Fruit fly (Drosophila melanogaster) whole organism, adult: ENCODE results near the gene CG15480.

Source experiments
- CG11617 ChIP-seq: fragments of 200-800 bp; sonication (Bioruptor generic); optimal IDR thresholded peaks from 2 replicates; lab custom pipeline; 2017; ENCODE audit warnings: mild to moderate bottlenecking, missing biosample characterization, missing genetic modification reagents, missing genetic modification characterization
- CG12768 ChIP-seq: fragments of 200-800 bp; sonication (Bioruptor generic); optimal IDR thresholded peaks from 2 replicates; lab custom pipeline; 2017; ENCODE audit warnings: missing biosample characterization, missing genetic modification characterization, mild to moderate bottlenecking, moderate library complexity, missing genetic modification reagents
- CG14711 ChIP-seq: fragments of 200-800 bp; sonication (Bioruptor generic); optimal IDR thresholded peaks from 2 replicates; lab custom pipeline; 2018; ENCODE audit warnings: missing biosample characterization, mild to moderate bottlenecking, missing genetic modification characterization, moderate library complexity
- CG1620 ChIP-seq: fragments of 200-800 bp; sonication (Bioruptor generic); optimal IDR thresholded peaks from 2 replicates; lab custom pipeline; 2016; ENCODE audit warnings: missing biosample characterization, missing genetic modification characterization
- CG33017 ChIP-seq: fragments of 200-800 bp; sonication (Bioruptor generic); optimal IDR thresholded peaks from 2 replicates; lab custom pipeline; 2018; ENCODE audit warnings: missing biosample characterization, mild to moderate bottlenecking, missing genetic modification characterization, moderate library complexity
- CG5204 ChIP-seq: fragments of 200-800 bp; sonication (Bioruptor generic); optimal IDR thresholded peaks from 2 replicates; lab custom pipeline; 2016; ENCODE audit warnings: missing biosample characterization, missing genetic modification characterization
- CG7045 ChIP-seq: fragments of 200-800 bp; sonication (Bioruptor generic); optimal IDR thresholded peaks from 2 replicates; lab custom pipeline; 2017; ENCODE audit warnings: missing biosample characterization, mild to moderate bottlenecking, missing genetic modification characterization
- CG7101 ChIP-seq: fragments of 200-800 bp; sonication (Bioruptor generic); optimal IDR thresholded peaks from 2 replicates; lab custom pipeline; 2018; ENCODE audit warnings: missing biosample characterization, mild to moderate bottlenecking, missing genetic modification characterization, moderate library complexity
- Clk ChIP-seq: fragments of 200-800 bp; sonication (Bioruptor generic); optimal IDR thresholded peaks from 2 replicates; lab custom pipeline; 2017; ENCODE audit warnings: missing biosample characterization, missing genetic modification characterization
- Crg-1 ChIP-seq: fragments of 200-800 bp; sonication (Bioruptor generic); optimal IDR thresholded peaks from 2 replicates; lab custom pipeline; 2016; ENCODE audit warnings: missing biosample characterization, missing genetic modification characterization
- Hr96 ChIP-seq: fragments of 200-800 bp; sonication (Bioruptor generic); optimal IDR thresholded peaks from 2 replicates; lab custom pipeline; 2016; ENCODE audit warnings: missing biosample characterization, missing genetic modification characterization
- Mnt ChIP-seq: fragments of 200-800 bp; sonication (Bioruptor generic); optimal IDR thresholded peaks from 2 replicates; lab custom pipeline; 2016; ENCODE audit warnings: missing biosample characterization, mild to moderate bottlenecking, missing genetic modification characterization
- bab1 ChIP-seq: fragments of 200-800 bp; sonication (Bioruptor generic); optimal IDR thresholded peaks from 3 replicates; lab custom pipeline; 2019; ENCODE audit warnings: missing biosample characterization, mild to moderate bottlenecking, missing genetic modification characterization, moderate library complexity
- cic ChIP-seq: fragments of 200-800 bp; sonication (Bioruptor generic); optimal IDR thresholded peaks from 2 replicates; lab custom pipeline; 2017; ENCODE audit warnings: missing biosample characterization, mild to moderate bottlenecking, missing genetic modification characterization, moderate library complexity
- cnc ChIP-seq, 2 experiments: fragments of >200 bp; optimal IDR thresholded peaks; 2 replicates each; lab custom pipeline; 2017
- kay ChIP-seq: fragments of 200-800 bp; sonication (Bioruptor generic); peaks from one replicate; lab custom pipeline; 2016; ENCODE audit warnings: missing biosample characterization, missing genetic modification characterization, borderline replicate concordance
- ovo ChIP-seq: fragments of 200-800 bp; sonication (Bioruptor generic); optimal IDR thresholded peaks from 2 replicates; lab custom pipeline; 2016; ENCODE audit warnings: missing biosample characterization, missing genetic modification characterization
- pad ChIP-seq: fragments of 200-800 bp; sonication (Bioruptor generic); optimal IDR thresholded peaks from 3 replicates; lab custom pipeline; 2017; ENCODE audit warnings: missing biosample characterization, missing genetic modification characterization, mild to moderate bottlenecking, moderate library complexity, missing genetic modification reagents
- tj ChIP-seq: fragments of 200-800 bp; sonication (Bioruptor generic); optimal IDR thresholded peaks from 3 replicates; lab custom pipeline; 2017; ENCODE audit warnings: missing biosample characterization, mild to moderate bottlenecking, missing genetic modification characterization, moderate library complexity
- toe ChIP-seq: fragments of 200-800 bp; sonication (Bioruptor generic); optimal IDR thresholded peaks from 2 replicates; lab custom pipeline; 2016; ENCODE audit warnings: missing biosample characterization, missing genetic modification characterization

CG15480 gene

DNA sequence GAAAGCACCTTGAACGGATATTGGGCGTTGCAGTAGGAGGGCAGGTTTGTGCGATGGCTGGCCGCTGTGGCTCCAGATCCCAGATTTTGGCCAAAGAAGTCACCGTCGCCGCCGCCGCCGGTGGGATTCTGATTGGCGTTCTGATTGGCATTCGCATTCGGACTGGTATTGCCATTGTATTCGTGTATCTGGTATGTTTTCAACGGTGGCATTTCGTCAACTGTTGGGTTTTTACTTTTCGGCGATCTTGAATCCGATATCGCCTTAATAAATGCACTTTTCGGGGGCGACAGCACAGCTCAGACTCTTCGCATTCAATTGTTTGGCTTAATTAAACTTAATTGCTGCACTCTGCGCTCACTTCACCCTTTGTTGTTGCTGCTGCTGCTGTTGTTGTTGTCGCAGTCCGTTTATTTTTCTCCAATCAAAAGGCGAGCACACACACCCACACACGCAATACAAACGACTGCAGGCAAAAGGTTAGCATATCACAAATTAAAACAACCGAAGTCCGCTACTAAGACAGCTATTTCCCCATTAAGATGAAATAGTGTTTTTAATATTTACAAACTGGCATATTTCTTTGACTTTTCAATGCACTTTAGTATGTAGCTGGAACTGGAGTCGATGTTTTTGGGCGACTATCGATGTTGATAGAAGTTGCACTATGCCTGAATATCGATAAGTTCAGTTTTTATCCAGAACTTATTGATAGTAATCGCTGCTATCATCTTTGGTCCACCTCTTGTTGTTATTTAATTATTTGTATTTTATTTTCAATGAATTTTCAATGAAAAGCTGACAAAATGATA lies 5.6 kb downstream of the CG15480 start, which contains the start of the genes CG9426 and mRF1:
CG9426 (minus strand) TSS at position 643 of the 812 bp plus-strand sequence.
mRF1 (plus strand) TSS at position 699 of the 812 bp plus-strand sequence.
- TF ChIP-seq ovo (GFP tag; lab: Kevin White, UChicago) (no peak), tj (no peak), CG12768 (peak; percentile 18), bab1 (peak; percentile 48), Crg-1 (no peak), CG7045 (GFP tag; lab: Kevin White, UChicago) (no peak), CG11617 (peak; percentile 1), CG1620 (peak; percentile 13), CG7101 (peak; percentile 30), CG5204 (GFP tag; lab: Kevin White, UChicago) (no peak), CG14711 (tag; lab: Kevin White, UChicago) (peak; percentile 56), pad (GFP tag; lab: Kevin White, UChicago) (peak; percentile 24), Clk (GFP tag; lab: Kevin White, UChicago) (no peak), Mnt (GFP tag; lab: Kevin White, UChicago) (peak; percentile 54), CG33017 (tag; lab: Kevin White, UChicago) (peak; percentile 28), Hr96 (GFP tag; lab: Kevin White, UChicago) (no peak), toe (GFP tag; lab: Kevin White, UChicago) (no peak)

DNA sequence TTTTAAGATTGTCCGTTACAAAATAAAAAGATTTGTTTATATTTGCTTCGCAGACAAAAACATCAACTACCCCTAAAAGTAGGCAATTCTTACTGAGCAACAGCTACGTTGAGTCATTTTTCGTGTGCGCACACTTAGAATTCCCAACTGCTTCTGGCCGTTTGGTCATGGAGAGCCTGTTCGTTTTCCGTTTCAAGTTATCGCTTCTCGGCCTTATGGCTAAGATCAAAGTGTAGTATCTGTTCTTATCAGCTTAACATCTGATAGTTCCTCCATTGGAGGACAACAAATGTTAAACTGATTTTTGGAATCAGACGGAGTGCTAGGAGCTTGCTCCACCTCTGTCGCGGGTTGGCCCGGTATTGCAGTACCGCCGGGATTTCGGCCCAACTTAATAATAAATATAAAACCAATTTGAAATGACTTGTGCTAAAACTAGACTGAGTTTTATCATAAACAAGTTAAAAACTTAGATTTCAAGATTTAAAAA lies 9.4 kb downstream of the CG15480 start:
- TF ChIP-seq kay (GFP tag; lab: Kevin White, UChicago) (peak; percentile 98), Mnt (GFP tag; lab: Kevin White, UChicago) (peak; percentile 40), CG7101 (peak; percentile 49), cic (GFP tag; lab: Kevin White, UChicago) (peak; percentile 44), pad (GFP tag; lab: Kevin White, UChicago) (peak; percentile 44), bab1 (peak; percentile 41), tj (peak; percentile 71), Crg-1 (peak; percentile 30), CG12768 (peak; percentile 55), CG1620 (peak; percentile 61)

DNA sequence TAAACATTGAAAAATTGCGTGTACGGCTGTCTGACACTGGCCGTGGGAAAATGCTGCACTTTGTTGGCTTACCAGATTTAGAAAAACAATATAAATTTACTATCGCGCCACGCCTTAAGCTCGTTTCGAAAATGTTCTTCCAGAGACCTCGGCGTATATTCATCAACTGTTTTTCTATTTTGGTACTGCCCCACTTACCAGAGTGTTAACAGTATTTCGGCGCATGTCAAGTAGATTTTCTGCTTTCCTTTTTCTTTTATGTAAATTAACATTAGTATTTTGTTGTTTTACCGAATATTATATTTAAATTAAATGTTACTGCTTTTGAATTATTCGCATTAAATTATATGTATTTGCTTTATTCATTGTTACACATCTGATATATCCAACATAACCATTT lies 10.1 kb downstream of the CG15480 start, which contains the start of gene kek4:
kek4 (minus strand) TSS at position 341 of the 400 bp plus-strand sequence.
- TF ChIP-seq Crg-1 (no peak), kay (GFP tag; lab: Kevin White, UChicago) (no peak), CG7101 (no peak), CG14711 (tag; lab: Kevin White, UChicago) (no peak), tj (no peak), CG5204 (GFP tag; lab: Kevin White, UChicago) (no peak), Clk (GFP tag; lab: Kevin White, UChicago) (no peak), Hr96 (GFP tag; lab: Kevin White, UChicago) (no peak), CG1620 (no peak), CG7045 (GFP tag; lab: Kevin White, UChicago) (no peak), Mnt (GFP tag; lab: Kevin White, UChicago) (no peak), CG11617 (no peak), ovo (GFP tag; lab: Kevin White, UChicago) (no peak), pad (GFP tag; lab: Kevin White, UChicago) (no peak), CG12768 (no peak), cnc (optimal IDR thresholded peaks at IDR 0.05; lab: Kevin White, UChicago) (no peak), CG33017 (tag; lab: Kevin White, UChicago) (no peak), cic (GFP tag; lab: Kevin White, UChicago) (no peak), toe (GFP tag; lab: Kevin White, UChicago) (no peak), bab1 (no peak)

DNA sequence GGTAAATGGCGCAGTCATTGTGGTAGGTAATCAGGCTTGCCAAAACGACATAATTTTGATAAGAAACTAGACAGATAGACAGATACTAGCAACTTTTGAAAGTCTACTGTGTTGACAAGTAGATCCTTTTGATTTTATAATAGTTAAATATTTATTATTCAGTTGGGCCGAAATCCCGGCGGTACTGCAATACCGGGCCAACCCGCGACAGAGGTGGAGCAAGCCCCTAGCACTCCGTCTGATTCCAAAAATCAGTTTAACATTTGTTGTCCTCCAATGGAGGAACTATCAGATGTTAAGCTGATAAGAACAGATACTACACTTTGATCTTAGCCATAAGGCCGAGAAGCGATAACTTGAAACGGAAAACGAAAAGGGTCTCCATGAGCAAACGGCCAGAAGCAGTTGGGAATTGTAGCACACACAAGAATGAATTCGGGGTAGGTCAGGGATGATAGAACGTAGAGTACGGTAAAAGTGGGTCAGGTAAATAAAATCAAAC lies 13.3 kb downstream of the CG15480 start, which contains the start of gene CG15482:
CG15482 (minus strand) TSS at position 51 of the 502 bp plus-strand sequence.
- TF ChIP-seq kay (GFP tag; lab: Kevin White, UChicago): peak; percentile 54

DNA sequence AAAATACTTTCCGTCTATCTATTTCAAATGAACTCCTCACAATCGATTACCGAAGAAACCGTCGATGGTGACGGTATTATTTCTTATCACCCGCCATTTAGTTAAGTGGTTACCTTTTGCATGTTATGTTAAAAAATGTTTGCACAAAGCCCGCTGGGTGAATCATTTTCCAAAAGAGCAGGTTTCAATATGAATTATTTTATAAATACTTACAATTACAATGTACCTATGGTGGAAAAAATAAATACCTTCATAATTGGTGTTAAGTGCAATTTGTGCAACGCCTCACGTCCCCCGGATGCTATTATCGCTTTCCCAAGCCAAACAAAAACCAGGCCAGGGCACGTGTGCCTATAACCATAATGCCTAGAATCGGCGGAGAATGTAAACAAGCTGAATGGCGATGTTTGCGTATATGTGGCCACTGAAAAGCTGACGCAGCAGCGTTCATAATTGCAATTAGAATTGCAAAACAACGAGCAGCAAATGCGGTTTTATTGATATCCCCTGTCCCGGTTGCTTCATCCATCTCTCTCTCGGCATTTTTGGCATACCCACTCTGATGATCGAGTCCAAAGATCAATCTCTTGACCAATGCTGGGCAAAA lies 18.1 kb downstream of the CG15480 start:
- TF ChIP-seq Hr96 (GFP tag; lab: Kevin White, UChicago) (no peak), CG7101 (peak; percentile 23), cic (GFP tag; lab: Kevin White, UChicago) (peak; percentile 64), tj (peak; percentile 91), ovo (GFP tag; lab: Kevin White, UChicago) (peak; percentile 39), CG7045 (GFP tag; lab: Kevin White, UChicago) (peak; percentile 45), CG14711 (tag; lab: Kevin White, UChicago) (no peak), pad (GFP tag; lab: Kevin White, UChicago) (no peak), kay (GFP tag; lab: Kevin White, UChicago) (peak; percentile 98), toe (GFP tag; lab: Kevin White, UChicago) (no peak), CG12768 (peak; percentile 9), Mnt (GFP tag; lab: Kevin White, UChicago) (peak; percentile 79)
